Worm (Caenorhabditis elegans) whole organism, dauer: ENCODE measurements around the gene his-1.
"Not testable (repeated sequence)": the region's sequence is repeated elsewhere in the genome, so short reads cannot be mapped to it uniquely, and the experiment has no call there.

Source experiments
- unc-62 ChIP-seq: sonication (generic microtip); optimal IDR thresholded peaks from 2 replicates; lab custom pipeline; 2017; ENCODE audit warnings: missing biosample characterization, missing genetic modification reagents, missing genetic modification characterization

The his-1 gene

ce11 chrV:16041925-16042742, at the start of gene his-1, which contains the start of gene his-2:
Gene his-1, plus strand, starts transcription at chrV:16042520.
Gene his-2, minus strand, starts transcription at chrV:16042283.
- TF ChIP-seq unc-62 (GFP tag; lab: Kevin White, UChicago) = not testable (repeated sequence)

DNA sequence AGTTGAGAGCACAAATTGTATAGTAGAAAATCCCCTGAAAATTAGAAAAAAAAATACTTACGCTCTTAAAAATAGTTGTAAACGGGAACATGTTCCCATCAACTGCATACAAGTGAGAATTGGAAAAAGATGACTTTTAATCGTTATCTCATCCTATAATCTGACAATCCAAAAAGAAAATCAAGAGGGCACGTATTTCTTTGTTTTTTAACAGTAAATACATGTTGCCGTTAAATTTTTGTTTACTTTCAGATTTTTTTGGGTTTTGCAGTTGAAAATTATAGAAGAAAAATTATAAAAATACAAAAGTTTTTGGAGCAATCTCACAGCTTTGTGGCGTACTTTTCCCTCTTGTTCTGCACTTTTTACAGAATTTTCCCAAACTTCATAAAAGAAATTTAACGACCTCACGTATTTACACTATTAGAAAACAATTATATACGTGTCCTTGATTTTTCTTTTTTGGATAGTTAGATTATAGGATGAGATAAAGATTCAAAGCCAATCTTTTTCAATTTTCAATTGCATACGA, 45.6 kb upstream of the his-1 start, which contains the start of the genes C06C6.9 and C06C6.8:
Gene C06C6.9, minus strand, starts transcription at position 101 of the 532 bp plus-strand sequence.
Gene C06C6.8, plus strand, starts transcription at position 482 of the 532 bp plus-strand sequence.
- no peak for TF ChIP-seq unc-62 (GFP tag; lab: Kevin White, UChicago)

DNA sequence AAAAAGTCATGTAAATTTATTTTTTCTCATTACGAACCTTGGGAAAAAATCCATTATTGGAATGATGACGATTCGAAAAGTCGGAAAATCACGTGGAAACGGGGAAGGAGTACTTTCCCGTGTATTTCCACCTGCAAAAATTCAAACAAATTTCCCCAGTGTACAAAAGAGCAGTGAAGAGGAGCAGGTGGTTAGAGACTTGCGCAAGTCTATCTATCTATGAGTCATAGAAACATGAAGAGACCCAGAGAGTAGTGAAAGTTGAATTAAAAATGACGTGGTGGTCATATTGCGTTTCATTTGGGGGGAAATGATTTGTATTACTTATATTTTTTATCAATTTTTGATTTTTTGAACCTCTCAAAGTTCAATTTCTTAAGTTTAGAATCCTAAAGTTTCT, 41.9 kb upstream of the his-1 start, which contains the start of gene nhr-50:
Gene nhr-50, minus strand, starts transcription at position 199 of the 400 bp plus-strand sequence.
- no peak for TF ChIP-seq unc-62 (GFP tag; lab: Kevin White, UChicago)

- TF ChIP-seq unc-62 (GFP tag; lab: Kevin White, UChicago) = no peak
These were observed 40.0 kb upstream of the his-1 start, which contains the start of gene nhr-63 for ce11 chrV:16002288-16002687. Gene nhr-63, plus strand, starts transcription at chrV:16002588.

DNA sequence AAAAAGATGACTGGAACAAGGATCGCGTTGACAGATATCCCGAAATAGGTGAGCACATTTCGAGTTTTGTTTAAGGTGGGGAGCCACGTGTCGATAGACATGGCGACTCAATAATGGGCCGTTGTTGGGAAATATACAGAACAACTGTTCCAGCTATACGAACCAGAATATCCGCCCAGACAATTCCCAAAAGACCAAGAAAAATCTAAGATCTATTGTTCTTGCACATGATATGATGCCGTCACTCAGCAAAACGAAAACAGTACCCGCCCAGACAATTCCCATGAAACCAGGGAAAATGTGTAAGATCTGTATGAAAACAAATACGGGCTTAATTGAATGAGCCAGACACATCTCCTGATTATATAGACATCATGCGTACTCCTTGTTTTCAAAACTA, 34.8 kb upstream of the his-1 start, which contains the start of gene str-231:
Gene str-231, minus strand, starts transcription at position 101 of the 400 bp plus-strand sequence.
- no peak for TF ChIP-seq unc-62 (GFP tag; lab: Kevin White, UChicago)

DNA sequence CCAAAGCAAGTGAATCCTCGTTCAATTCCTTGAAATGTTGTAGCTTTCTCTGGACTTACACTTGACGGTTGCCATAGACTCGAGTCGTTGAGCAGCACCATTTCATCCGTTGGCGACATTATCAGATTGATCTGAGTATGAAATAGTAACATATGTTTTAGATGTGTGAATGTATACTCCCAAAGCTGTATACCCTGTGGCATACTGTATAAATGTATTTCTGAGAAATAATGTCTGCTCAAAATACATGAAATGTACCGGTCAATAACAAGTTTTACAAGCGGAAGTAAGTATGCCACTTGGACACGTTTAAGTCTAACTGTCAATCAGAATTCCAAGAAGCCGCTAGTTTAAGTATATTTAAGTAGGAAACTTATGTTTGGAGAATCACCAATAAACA, 32.8 kb upstream of the his-1 start, which contains the start of gene str-233:
Gene str-233, minus strand, starts transcription at position 101 of the 400 bp plus-strand sequence.
- no peak for TF ChIP-seq unc-62 (GFP tag; lab: Kevin White, UChicago)

ce11 chrV:16015652-16016051, 26.7 kb upstream of the his-1 start, which contains the start of gene str-232:
Gene str-232, minus strand, starts transcription at chrV:16015752.
- TF ChIP-seq unc-62 (GFP tag; lab: Kevin White, UChicago) = no peak

DNA sequence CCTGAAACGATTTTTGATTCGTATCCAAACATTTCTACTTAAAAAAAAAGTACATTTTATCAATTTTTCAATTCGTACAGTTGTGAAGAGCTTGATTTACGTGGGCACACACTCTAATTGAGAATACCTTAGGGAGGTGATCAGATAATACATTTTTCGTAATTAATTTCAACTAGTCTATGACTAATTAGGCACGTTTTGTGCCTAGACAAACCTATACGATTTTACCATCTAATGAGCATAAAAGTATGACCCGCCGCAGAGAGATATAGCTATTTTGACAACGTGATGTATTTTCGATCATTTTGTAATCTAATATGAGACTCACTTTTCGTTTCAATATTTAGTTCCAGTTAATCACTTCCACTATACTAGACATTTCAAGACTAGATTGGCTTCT, 25.3 kb upstream of the his-1 start:
- no peak for TF ChIP-seq unc-62 (GFP tag; lab: Kevin White, UChicago)

DNA sequence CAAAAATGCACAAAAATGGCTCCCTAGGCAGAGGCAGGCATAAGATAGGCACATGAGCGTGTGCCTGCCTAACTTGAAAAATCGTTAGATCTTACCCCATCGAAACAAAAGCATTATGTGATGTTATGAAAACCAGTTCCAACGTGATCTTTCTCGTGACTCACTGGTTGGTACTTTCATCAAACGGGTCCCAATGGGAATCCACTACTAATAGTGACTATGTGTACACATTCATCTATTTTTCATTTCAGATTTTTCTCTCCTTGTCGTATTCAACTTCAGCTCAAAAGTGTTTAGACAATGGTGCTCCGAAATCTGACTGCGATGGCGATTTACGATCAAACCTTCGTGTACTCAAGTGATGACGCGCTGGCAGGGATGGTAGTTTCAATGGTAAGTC, 24.6 kb upstream of the his-1 start, which contains the start of gene srx-43:
Gene srx-43, plus strand, starts transcription at position 301 of the 400 bp plus-strand sequence.
- TF ChIP-seq unc-62 (GFP tag; lab: Kevin White, UChicago) = no peak

- TF ChIP-seq unc-62 (GFP tag; lab: Kevin White, UChicago) = no peak
These were observed 22.3 kb upstream of the his-1 start, which contains the start of gene srx-44 for ce11 chrV:16020042-16020441. Gene srx-44, plus strand, starts transcription at chrV:16020342.

- TF ChIP-seq unc-62 (GFP tag; lab: Kevin White, UChicago) = no peak
These were observed 19.7 kb upstream of the his-1 start for ce11 chrV:16022600-16022999.

- TF ChIP-seq unc-62 (GFP tag; lab: Kevin White, UChicago) = no peak
These were observed 19.3 kb upstream of the his-1 start, which contains the start of gene cwc-15 for ce11 chrV:16023051-16023450. Gene cwc-15, plus strand, starts transcription at chrV:16023351.

DNA sequence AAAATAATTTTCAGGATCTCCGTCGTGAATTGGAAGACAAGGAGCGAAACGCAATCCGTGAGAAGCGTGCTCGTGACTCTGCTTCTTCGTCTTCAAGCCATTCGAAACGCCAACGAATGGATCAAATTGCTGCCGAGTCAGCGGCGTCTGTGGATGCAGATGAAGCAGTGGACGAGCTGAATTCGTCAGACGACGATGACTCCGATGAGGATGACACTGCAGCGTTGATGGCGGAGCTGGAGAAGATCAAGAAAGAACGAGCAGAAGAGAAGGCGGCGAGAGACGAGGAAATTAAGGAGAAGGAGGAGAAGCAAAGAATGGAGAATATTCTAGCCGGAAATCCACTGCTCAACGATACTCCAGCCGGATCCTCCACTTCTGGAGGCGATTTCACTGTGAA, 18.8 kb upstream of the his-1 start:
- TF ChIP-seq unc-62 (GFP tag; lab: Kevin White, UChicago) = no peak

DNA sequence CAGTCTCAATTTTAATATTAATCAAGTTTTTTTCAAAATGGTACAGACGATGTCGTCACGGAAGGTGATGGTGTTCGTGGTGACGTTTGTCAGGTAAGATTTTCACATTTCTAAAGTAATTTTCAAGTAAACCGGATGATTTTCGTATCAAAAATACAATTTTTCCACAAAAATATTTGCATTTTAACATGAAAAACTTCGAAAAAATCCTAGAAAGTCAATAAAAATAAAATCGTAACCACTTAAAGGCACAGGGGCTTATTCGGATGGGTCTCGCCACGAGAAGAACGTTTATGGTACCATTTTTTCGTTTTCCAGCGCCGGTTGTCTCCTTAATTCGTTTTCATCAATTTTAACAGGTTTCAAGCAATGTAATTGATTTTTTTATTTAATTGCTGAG, 18.0 kb upstream of the his-1 start, which contains the start of gene T10C6.6:
Gene T10C6.6, plus strand, starts transcription at position 27 of the 400 bp plus-strand sequence.
- no peak for TF ChIP-seq unc-62 (GFP tag; lab: Kevin White, UChicago)

DNA sequence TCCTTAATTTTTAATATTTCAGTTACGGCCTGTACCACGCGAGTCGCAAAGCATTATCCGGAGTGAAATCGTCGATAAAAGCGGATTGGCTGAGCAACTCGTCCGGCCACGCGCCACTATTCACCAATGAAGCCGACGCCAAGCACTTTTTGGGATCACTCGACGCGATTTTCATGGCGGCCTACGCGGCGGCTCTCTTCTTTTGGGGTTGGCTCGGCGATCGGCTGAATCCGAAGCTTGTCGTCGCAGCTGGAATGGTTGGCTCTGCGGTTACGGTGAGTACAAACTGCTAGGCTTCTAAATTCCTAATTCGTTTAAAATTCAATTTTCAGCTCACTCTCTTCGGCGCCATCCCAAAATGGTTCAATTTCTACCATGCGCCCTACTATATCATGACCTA, 17.4 kb upstream of the his-1 start:
- TF ChIP-seq unc-62 (GFP tag; lab: Kevin White, UChicago) = no peak

DNA sequence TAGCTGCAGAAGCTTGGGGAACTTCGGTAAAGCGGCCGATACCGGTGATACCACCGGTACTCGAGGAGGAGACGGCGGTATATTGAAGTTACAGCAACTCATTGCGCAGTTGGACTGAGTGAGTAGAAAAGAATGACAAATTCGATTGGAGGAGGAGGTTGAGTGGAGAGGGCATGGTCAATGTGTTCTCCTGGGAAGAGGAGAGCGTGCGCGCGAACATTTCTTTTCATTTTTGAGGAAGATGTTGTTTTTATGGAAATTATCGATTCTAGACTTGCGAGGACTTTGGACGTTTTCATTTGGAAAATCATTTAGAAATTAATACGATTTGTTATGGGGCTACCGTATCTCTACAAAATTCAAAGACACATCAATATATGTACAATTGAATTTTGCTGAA, 13.1 kb upstream of the his-1 start:
- no peak for TF ChIP-seq unc-62 (GFP tag; lab: Kevin White, UChicago)
